Fruit fly (Drosophila melanogaster) whole organism, wandering third instar larva: ENCODE measurements around the gene Atg17.
A peak's percentile ranks its signal among the peaks of the same experiment; 100 is the strongest.

Source experiments
- Abd-B ChIP-seq: fragments of >200 bp; optimal IDR thresholded peaks from 2 replicates; lab custom pipeline; 2017; ENCODE audit warnings: missing biosample characterization, missing genetic modification characterization
- CG32264 ChIP-seq: fragments of 200-800 bp; sonication (Bioruptor generic); optimal IDR thresholded peaks from 2 replicates; lab custom pipeline; 2016; ENCODE audit warnings: missing biosample characterization, missing genetic modification characterization
- CG9705 ChIP-seq: fragments of 200-800 bp; sonication (Bioruptor generic); optimal IDR thresholded peaks from 2 replicates; lab custom pipeline; 2018; ENCODE audit warnings: missing biosample characterization, mild to moderate bottlenecking, missing genetic modification characterization
- CrebA ChIP-seq: fragments of 200-800 bp; sonication (Bioruptor generic); optimal IDR thresholded peaks from 2 replicates; lab custom pipeline; 2016; ENCODE audit warnings: missing biosample characterization, mild to moderate bottlenecking, missing genetic modification characterization, borderline replicate concordance
- Dfd ChIP-seq: fragments of >200 bp; optimal IDR thresholded peaks from 2 replicates; lab custom pipeline; 2017; ENCODE audit warnings: missing biosample characterization, missing genetic modification characterization
- Dif ChIP-seq: fragments of 200-275, 200-300 bp; sonication (Bioruptor generic); optimal IDR thresholded peaks from 2 replicates; lab custom pipeline; 2018; ENCODE audit warnings: missing biosample characterization, missing genetic modification characterization; ENCODE audit not compliant: partially characterized antibody
- GATAd ChIP-seq: sonication (Bioruptor generic); optimal IDR thresholded peaks from 2 replicates; lab custom pipeline; 2016; ENCODE audit warnings: missing biosample characterization, missing genetic modification characterization
- HLH106 ChIP-seq: fragments of 200-800 bp; optimal IDR thresholded peaks from 3 replicates; lab custom pipeline; 2019; ENCODE audit warnings: missing biosample characterization, mild to moderate bottlenecking, missing genetic modification characterization, moderate library complexity
- Hnf4 ChIP-seq: fragments of 200-800 bp; sonication (Bioruptor generic); optimal IDR thresholded peaks from 2 replicates; lab custom pipeline; 2016; ENCODE audit warnings: missing biosample characterization, mild to moderate bottlenecking, missing genetic modification characterization
- Hr78 ChIP-seq: fragments of >200 bp; optimal IDR thresholded peaks from 2 replicates; lab custom pipeline; 2017; ENCODE audit warnings: missing biosample characterization, missing genetic modification characterization
- Hr83 ChIP-seq: fragments of 200-300 bp; sonication (Bioruptor generic); optimal IDR thresholded peaks from 2 replicates; lab custom pipeline; 2016; ENCODE audit warnings: missing biosample characterization, mild to moderate bottlenecking, missing genetic modification characterization, moderate library complexity; ENCODE audit not compliant: poor library complexity, severe bottlenecking
- Jra ChIP-seq: sonication (Bioruptor generic); optimal IDR thresholded peaks from 2 replicates; lab custom pipeline; 2016; ENCODE audit warnings: missing biosample characterization, missing genetic modification characterization
- Mio ChIP-seq: sonication (Bioruptor generic); optimal IDR thresholded peaks from 2 replicates; lab custom pipeline; 2016; ENCODE audit warnings: missing biosample characterization, missing genetic modification characterization
- Myc ChIP-seq: fragments of >200 bp; optimal IDR thresholded peaks from 2 replicates; lab custom pipeline; 2017
- N ChIP-seq: fragments of >200 bp; optimal IDR thresholded peaks from 2 replicates; lab custom pipeline; 2018; ENCODE audit warnings: missing biosample characterization, missing external identifiers, missing genetic modification characterization
- OdsH ChIP-seq: fragments of 200-800 bp; sonication (Bioruptor generic); optimal IDR thresholded peaks from 2 replicates; lab custom pipeline; 2016; ENCODE audit warnings: missing biosample characterization, mild to moderate bottlenecking, missing genetic modification characterization
- Rel ChIP-seq, 2 experiments: fragments of 200-800 bp; sonication (Bioruptor generic) in 1 of 2; optimal IDR thresholded peaks; 2 replicates in 1 of 2; 3 replicates in 1 of 2; lab custom pipeline; 2016 to 2019; ENCODE audit warnings: mild to moderate bottlenecking in 2 of 2, missing biosample characterization in 2 of 2, missing genetic modification characterization in 2 of 2, moderate library complexity in 1 of 2
- Sp1 ChIP-seq: fragments of 200-800 bp; sonication (Bioruptor generic); optimal IDR thresholded peaks from 3 replicates; lab custom pipeline; 2019; ENCODE audit warnings: missing biosample characterization, mild to moderate bottlenecking, missing genetic modification characterization, moderate library complexity
- Vsx2 ChIP-seq: fragments of 200-300, 225-300 bp; sonication (Bioruptor generic); optimal IDR thresholded peaks from 2 replicates; lab custom pipeline; 2018; ENCODE audit warnings: missing biosample characterization, missing genetic modification characterization; ENCODE audit not compliant: partially characterized antibody
- br ChIP-seq: fragments of 200-800 bp; sonication (Bioruptor generic); optimal IDR thresholded peaks from 2 replicates; lab custom pipeline; 2016; ENCODE audit warnings: missing biosample characterization, missing genetic modification characterization
- brk ChIP-seq: fragments of 200-800 bp; sonication (Bioruptor generic); optimal IDR thresholded peaks from 2 replicates; lab custom pipeline; 2016; ENCODE audit warnings: missing biosample characterization, mild to moderate bottlenecking, missing genetic modification characterization
- dl ChIP-seq, 2 experiments: fragments of 175-275, 200-275 bp in 1 of 2; fragments of 200-275 bp in 1 of 2; sonication (Bioruptor generic); optimal IDR thresholded peaks; lab custom pipeline; 2018; ENCODE audit warnings: mild to moderate bottlenecking in 2 of 2, missing biosample characterization in 2 of 2, missing genetic modification characterization in 2 of 2, moderate library complexity in 2 of 2; ENCODE audit not compliant: partially characterized antibody in 2 of 2, insufficient read depth in 1 of 2
- dmrt93B ChIP-seq: fragments of 200-800 bp; sonication (Bioruptor generic); optimal IDR thresholded peaks from 2 replicates; lab custom pipeline; 2018; ENCODE audit warnings: missing biosample characterization, mild to moderate bottlenecking, missing genetic modification characterization
- dsf ChIP-seq: sonication (Bioruptor generic); optimal IDR thresholded peaks from 2 replicates; lab custom pipeline; 2016; ENCODE audit warnings: missing biosample characterization, missing genetic modification characterization, borderline replicate concordance
- ey ChIP-seq: fragments of 200-800 bp; sonication (Bioruptor generic); optimal IDR thresholded peaks from 2 replicates; lab custom pipeline; 2016; ENCODE audit warnings: missing biosample characterization, missing genetic modification characterization
- foxo ChIP-seq, 2 experiments: fragments of 200-800 bp; sonication (Bioruptor generic); optimal IDR thresholded peaks; 2 replicates in 1 of 2; 3 replicates in 1 of 2; lab custom pipeline; 2016 to 2017; ENCODE audit warnings: missing biosample characterization in 2 of 2, missing genetic modification characterization in 2 of 2
- fru ChIP-seq: fragments of 200-800 bp; sonication (Bioruptor generic); optimal IDR thresholded peaks from 3 replicates; lab custom pipeline; 2016; ENCODE audit warnings: missing biosample characterization, mild to moderate bottlenecking, missing genetic modification characterization
- h ChIP-seq: fragments of 200-800 bp; sonication (Bioruptor generic); optimal IDR thresholded peaks from 3 replicates; lab custom pipeline; 2016; ENCODE audit warnings: missing biosample characterization, mild to moderate bottlenecking, missing genetic modification characterization
- jim ChIP-seq: fragments of 175-275, 200-325 bp; sonication (Bioruptor generic); optimal IDR thresholded peaks from 2 replicates; lab custom pipeline; 2016; ENCODE audit warnings: missing biosample characterization, mild to moderate bottlenecking, missing genetic modification characterization
- lola ChIP-seq: fragments of >200 bp; optimal IDR thresholded peaks from 2 replicates; lab custom pipeline; 2017; ENCODE audit warnings: missing biosample characterization, missing genetic modification characterization
- pan ChIP-seq: fragments of >200 bp; optimal IDR thresholded peaks from 2 replicates; lab custom pipeline; 2017
- psq ChIP-seq: fragments of 200-800 bp; sonication (Bioruptor generic); optimal IDR thresholded peaks from 3 replicates; lab custom pipeline; 2017; ENCODE audit warnings: missing biosample characterization, mild to moderate bottlenecking, missing genetic modification characterization, moderate library complexity
- rgr ChIP-seq: fragments of 200-800 bp; sonication (Bioruptor generic); optimal IDR thresholded peaks from 3 replicates; lab custom pipeline; 2016; ENCODE audit warnings: missing biosample characterization, mild to moderate bottlenecking, missing genetic modification characterization
- sage ChIP-seq: fragments of 200-800 bp; sonication (Bioruptor generic); optimal IDR thresholded peaks from 2 replicates; lab custom pipeline; 2016; ENCODE audit warnings: missing biosample characterization, mild to moderate bottlenecking, missing genetic modification characterization
- sv ChIP-seq: fragments of 200-800 bp; sonication (Bioruptor generic); optimal IDR thresholded peaks from 3 replicates; lab custom pipeline; 2016; ENCODE audit warnings: missing biosample characterization, missing genetic modification characterization
- tai ChIP-seq: sonication (Bioruptor generic); optimal IDR thresholded peaks from 2 replicates; lab custom pipeline; 2016; ENCODE audit warnings: missing biosample characterization, missing genetic modification characterization
- usp ChIP-seq: fragments of >200 bp; optimal IDR thresholded peaks from 2 replicates; lab custom pipeline; 2017; ENCODE audit warnings: missing biosample characterization, missing genetic modification characterization
- woc ChIP-seq: sonication (Bioruptor generic); optimal IDR thresholded peaks from 2 replicates; lab custom pipeline; 2016; ENCODE audit warnings: missing biosample characterization, mild to moderate bottlenecking, missing genetic modification characterization

The Atg17 gene

DNA sequence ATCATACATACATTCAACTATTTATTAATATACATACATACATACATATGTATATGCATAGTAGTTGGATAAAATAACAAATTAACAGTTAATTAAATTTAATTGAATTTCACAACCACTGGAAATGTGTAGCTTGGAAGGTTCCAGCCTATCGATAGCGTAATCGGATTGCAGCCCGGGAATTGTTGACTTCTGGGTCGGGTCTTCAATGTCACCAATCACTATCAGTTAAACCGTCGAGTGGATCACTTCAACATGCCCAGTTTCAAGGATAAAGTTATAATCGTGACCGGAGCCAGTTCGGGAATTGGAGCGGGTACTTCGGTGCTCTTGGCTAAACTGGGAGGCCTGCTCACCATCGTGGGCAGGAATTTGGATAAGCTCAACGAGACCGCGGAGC is 36.1 kb upstream of the Atg17 start, which contains the start of gene CG12171:
Gene CG12171, plus strand, starts transcription at position 191 of the 400 bp plus-strand sequence.
- no peak for TF ChIP-seq usp
- TF ChIP-seq Hr83 (GFP tag; lab: Kevin White, UChicago), result peak; percentile 46

DNA sequence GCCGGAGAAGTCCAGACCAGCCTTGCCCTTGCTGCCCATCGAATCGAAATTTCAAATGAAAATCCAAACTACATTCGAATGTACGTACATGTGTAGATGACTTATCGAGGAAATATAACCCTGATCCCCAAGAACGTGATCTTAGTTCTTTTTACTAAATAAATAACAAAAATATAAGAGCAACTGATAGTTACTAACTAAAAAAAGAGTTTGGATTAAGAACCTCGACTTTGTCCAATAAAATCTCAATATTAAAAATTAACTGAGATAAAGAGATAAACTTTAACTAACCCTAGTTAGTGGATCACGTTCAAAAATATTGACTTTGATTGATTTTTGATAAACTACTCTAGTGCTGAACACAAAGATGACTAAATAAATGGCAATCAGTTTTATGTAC is 34.0 kb upstream of the Atg17 start, which contains the start of gene CG31546:
Gene CG31546, minus strand, starts transcription at position 101 of the 400 bp plus-strand sequence.
- TF ChIP-seq Hnf4 (GFP tag; lab: Kevin White, UChicago) (no peak), ey (no peak), Dif (GFP tag; lab: Kevin White, UChicago) (no peak)
- TF ChIP-seq, all 38 proteins: peak for 0

DNA sequence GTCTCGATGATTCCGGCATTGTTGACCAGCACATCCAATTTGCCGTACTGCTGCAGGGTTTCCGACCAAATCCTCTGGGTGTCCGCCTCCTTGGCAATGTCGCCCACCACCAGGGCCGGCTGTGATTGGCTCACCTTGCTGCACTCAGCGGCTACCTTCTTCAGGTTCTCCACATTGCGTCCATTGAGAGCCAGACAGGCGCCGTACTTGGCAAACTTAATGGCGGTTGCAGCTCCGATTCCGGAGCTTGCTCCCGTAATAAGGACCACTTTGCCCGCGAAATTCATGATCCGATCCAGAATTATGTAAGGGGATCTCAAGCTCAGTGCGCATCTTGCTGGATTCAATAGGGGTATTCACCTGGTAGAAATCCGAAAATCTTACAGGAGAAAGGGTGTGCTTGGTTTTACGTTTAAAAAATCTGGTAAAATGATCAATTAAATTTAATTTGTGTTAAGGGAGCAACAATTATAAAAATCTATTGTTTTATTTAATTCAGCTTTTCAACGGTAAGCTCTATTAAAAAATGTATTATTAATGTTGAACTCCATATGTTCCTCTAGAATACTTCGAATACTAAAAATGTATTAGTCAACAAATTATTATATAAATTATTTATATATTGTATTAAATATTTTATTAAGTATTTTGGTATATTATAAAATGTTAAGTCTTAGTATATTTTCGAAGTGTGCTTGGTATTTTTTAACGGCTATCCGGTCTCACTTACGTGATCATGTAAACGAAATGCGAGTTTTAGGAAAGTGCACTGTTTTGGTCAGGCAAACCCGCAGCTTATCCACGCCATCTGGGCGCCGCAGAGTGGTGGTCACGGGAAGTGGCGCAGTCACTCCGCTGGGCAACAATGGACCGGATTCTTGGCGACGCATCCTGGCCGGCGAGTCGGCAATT is 32.7 kb upstream of the Atg17 start, which contains the start of the genes CG31548 and CG12170:
Gene CG31548, minus strand, starts transcription at position 334 of the 912 bp plus-strand sequence.
Gene CG12170, plus strand, starts transcription at position 716 of the 912 bp plus-strand sequence.
- TF ChIP-seq brk (GFP tag; lab: Kevin White, UChicago) (no peak), Jra (no peak), rgr (GFP tag; lab: Kevin White, UChicago) (no peak), pan (no peak), Abd-B (GFP tag; lab: Kevin White, UChicago) (no peak), Vsx2 (GFP tag; lab: Kevin White, UChicago) (no peak), Dfd (GFP tag; lab: Kevin White, UChicago) (no peak), jim (GFP tag; lab: Kevin White, UChicago) (no peak), HLH106 (peak; percentile 36), h (GFP tag; lab: Kevin White, UChicago) (no peak), foxo (GFP tag; optimal IDR thresholded peaks at IDR 0.05; lab: Kevin White, UChicago) (no peak), ey (peak; percentile 37), Hnf4 (GFP tag; lab: Kevin White, UChicago) (no peak), GATAd (GFP tag; lab: Kevin White, UChicago) (no peak), sv (GFP tag; lab: Kevin White, UChicago) (peak; percentile 32), psq (peak; percentile 41), Myc (no peak), tai (GFP tag; lab: Kevin White, UChicago) (no peak), woc (no peak), OdsH (GFP tag; lab: Kevin White, UChicago) (peak; percentile 1), dmrt93B (GFP tag; lab: Kevin White, UChicago) (no peak), fru (GFP tag; lab: Kevin White, UChicago) (no peak), Sp1 (GFP tag; lab: Kevin White, UChicago) (no peak), br (GFP tag; lab: Kevin White, UChicago) (no peak), sage (GFP tag; lab: Kevin White, UChicago) (no peak), lola (GFP tag; lab: Kevin White, UChicago) (no peak), dsf (GFP tag; lab: Kevin White, UChicago) (no peak), CG9705 (no peak), Rel (GFP tag; optimal IDR thresholded peaks at IDR 0.05; lab: Kevin White, UChicago) (no peak), Rel (tag; optimal IDR thresholded peaks at IDR 0.05; lab: Kevin White, UChicago) (no peak), CG32264 (GFP tag; lab: Kevin White, UChicago) (no peak), Hr78 (GFP tag; lab: Kevin White, UChicago) (no peak), Mio (no peak), CrebA (GFP tag; lab: Kevin White, UChicago) (no peak), N (GFP tag; lab: Kevin White, UChicago) (no peak), dl (GFP tag; optimal IDR thresholded peaks at IDR 0.05; lab: Kevin White, UChicago; ENCODE audit: insufficient read depth in 1 of 2, partially characterized antibody in 2 of 2) (no peak), Hr83 (GFP tag; lab: Kevin White, UChicago) (peak; percentile 19)
